Fruit fly (Drosophila melanogaster) whole organism, adult: ENCODE results near the gene CG33557.

Experiments used
- CG11617 ChIP-seq: fragments of 200-800 bp; sonication (Bioruptor generic); optimal IDR thresholded peaks from 2 replicates; lab custom pipeline; 2017; ENCODE audit warnings: mild to moderate bottlenecking, missing biosample characterization, missing genetic modification reagents, missing genetic modification characterization
- CG1620 ChIP-seq: fragments of 200-800 bp; sonication (Bioruptor generic); optimal IDR thresholded peaks from 2 replicates; lab custom pipeline; 2016; ENCODE audit warnings: missing biosample characterization, missing genetic modification characterization
- CG33017 ChIP-seq: fragments of 200-800 bp; sonication (Bioruptor generic); optimal IDR thresholded peaks from 2 replicates; lab custom pipeline; 2018; ENCODE audit warnings: missing biosample characterization, mild to moderate bottlenecking, missing genetic modification characterization, moderate library complexity
- CG5204 ChIP-seq: fragments of 200-800 bp; sonication (Bioruptor generic); optimal IDR thresholded peaks from 2 replicates; lab custom pipeline; 2016; ENCODE audit warnings: missing biosample characterization, missing genetic modification characterization
- CG7045 ChIP-seq: fragments of 200-800 bp; sonication (Bioruptor generic); optimal IDR thresholded peaks from 2 replicates; lab custom pipeline; 2017; ENCODE audit warnings: missing biosample characterization, mild to moderate bottlenecking, missing genetic modification characterization
- CG7101 ChIP-seq: fragments of 200-800 bp; sonication (Bioruptor generic); optimal IDR thresholded peaks from 2 replicates; lab custom pipeline; 2018; ENCODE audit warnings: missing biosample characterization, mild to moderate bottlenecking, missing genetic modification characterization, moderate library complexity
- Clk ChIP-seq: fragments of 200-800 bp; sonication (Bioruptor generic); optimal IDR thresholded peaks from 2 replicates; lab custom pipeline; 2017; ENCODE audit warnings: missing biosample characterization, missing genetic modification characterization
- Crg-1 ChIP-seq: fragments of 200-800 bp; sonication (Bioruptor generic); optimal IDR thresholded peaks from 2 replicates; lab custom pipeline; 2016; ENCODE audit warnings: missing biosample characterization, missing genetic modification characterization
- Mnt ChIP-seq: fragments of 200-800 bp; sonication (Bioruptor generic); optimal IDR thresholded peaks from 2 replicates; lab custom pipeline; 2016; ENCODE audit warnings: missing biosample characterization, mild to moderate bottlenecking, missing genetic modification characterization
- bab1 ChIP-seq: fragments of 200-800 bp; sonication (Bioruptor generic); optimal IDR thresholded peaks from 3 replicates; lab custom pipeline; 2019; ENCODE audit warnings: missing biosample characterization, mild to moderate bottlenecking, missing genetic modification characterization, moderate library complexity
- cic ChIP-seq: fragments of 200-800 bp; sonication (Bioruptor generic); optimal IDR thresholded peaks from 2 replicates; lab custom pipeline; 2017; ENCODE audit warnings: missing biosample characterization, mild to moderate bottlenecking, missing genetic modification characterization, moderate library complexity
- cnc ChIP-seq, 2 experiments: fragments of >200 bp; optimal IDR thresholded peaks; 2 replicates each; lab custom pipeline; 2017
- kay ChIP-seq: fragments of 200-800 bp; sonication (Bioruptor generic); peaks from one replicate; lab custom pipeline; 2016; ENCODE audit warnings: missing biosample characterization, missing genetic modification characterization, borderline replicate concordance
- pad ChIP-seq: fragments of 200-800 bp; sonication (Bioruptor generic); optimal IDR thresholded peaks from 3 replicates; lab custom pipeline; 2017; ENCODE audit warnings: missing biosample characterization, missing genetic modification characterization, mild to moderate bottlenecking, moderate library complexity, missing genetic modification reagents
- tj ChIP-seq: fragments of 200-800 bp; sonication (Bioruptor generic); optimal IDR thresholded peaks from 3 replicates; lab custom pipeline; 2017; ENCODE audit warnings: missing biosample characterization, mild to moderate bottlenecking, missing genetic modification characterization, moderate library complexity
- toe ChIP-seq: fragments of 200-800 bp; sonication (Bioruptor generic); optimal IDR thresholded peaks from 2 replicates; lab custom pipeline; 2016; ENCODE audit warnings: missing biosample characterization, missing genetic modification characterization

Gene CG33557

dm6 chrX:10029730-10030129 is 20.7 kb downstream of the CG33557 start:
- no peak for TF ChIP-seq bab1 (GFP tag; lab: Kevin White, UChicago)
- TF ChIP-seq CG5204 (GFP tag; lab: Kevin White, UChicago) = no peak
- TF ChIP-seq tj (GFP tag; lab: Kevin White, UChicago) = no peak

- TF ChIP-seq cic (GFP tag; lab: Kevin White, UChicago) (no peak), tj (GFP tag; lab: Kevin White, UChicago) (peak; percentile 63), cnc (optimal IDR thresholded peaks at IDR 0.05; lab: Kevin White, UChicago) (no peak)
Observed at dm6 chrX:10039528-10039927, 30.5 kb downstream of the CG33557 start.

DNA sequence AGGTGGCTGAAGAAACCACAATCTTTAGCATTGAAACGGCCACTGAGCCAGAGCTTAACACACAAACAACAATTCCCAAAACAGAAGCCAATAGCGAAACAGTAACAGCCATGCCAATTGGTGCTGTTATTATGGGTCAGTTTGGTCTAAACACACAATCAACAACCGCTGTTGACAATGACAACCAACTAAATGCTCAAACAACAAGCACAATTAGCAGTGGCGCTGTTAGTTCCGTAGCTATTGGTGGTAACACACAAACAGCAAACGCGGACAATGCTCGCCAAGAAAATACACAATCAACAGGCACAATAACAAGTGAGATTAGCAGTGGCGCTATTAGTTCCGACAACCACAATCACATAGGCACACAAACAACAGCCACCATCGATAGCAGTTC is 34.9 kb downstream of the CG33557 start:
- TF ChIP-seq cic (GFP tag; lab: Kevin White, UChicago) (no peak), Crg-1 (GFP tag; lab: Kevin White, UChicago) (no peak), Mnt (GFP tag; lab: Kevin White, UChicago) (no peak), toe (no peak)

- TF ChIP-seq CG11617 (no peak), tj (GFP tag; lab: Kevin White, UChicago) (peak; percentile 98)
Observed at dm6 chrX:10045763-10046162, 36.8 kb downstream of the CG33557 start.

- TF ChIP-seq CG7045 (GFP tag; lab: Kevin White, UChicago) (no peak), pad (GFP tag; lab: Kevin White, UChicago) (no peak), CG1620 (GFP tag; lab: Kevin White, UChicago) (no peak), CG33017 (tag; lab: Kevin White, UChicago) (no peak), cnc (optimal IDR thresholded peaks at IDR 0.05; lab: Kevin White, UChicago) (no peak), tj (GFP tag; lab: Kevin White, UChicago) (no peak)
Observed at dm6 chrX:10046760-10047159, 37.8 kb downstream of the CG33557 start.

DNA sequence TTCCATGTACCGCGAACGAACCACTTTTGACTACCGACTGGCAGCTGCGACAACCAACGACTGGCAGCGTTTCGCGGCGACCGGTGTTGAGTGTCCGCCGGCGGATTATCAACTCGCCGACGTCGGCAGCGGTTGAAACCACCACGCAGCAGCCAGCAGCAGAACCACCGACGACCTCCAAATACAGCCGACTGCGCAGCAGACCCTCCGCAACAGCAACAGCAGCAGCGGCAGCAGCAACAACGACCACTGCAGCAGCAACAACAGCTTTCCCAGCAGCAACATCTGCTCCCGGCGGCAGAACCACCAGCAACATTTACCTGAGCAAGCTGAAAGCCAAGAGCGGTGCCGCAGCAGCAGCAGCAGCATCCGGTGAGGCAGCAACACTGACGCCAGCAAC is 39.0 kb downstream of the CG33557 start:
- TF ChIP-seq CG7045 (GFP tag; lab: Kevin White, UChicago) (no peak), CG5204 (GFP tag; lab: Kevin White, UChicago) (no peak), cic (GFP tag; lab: Kevin White, UChicago) (no peak), tj (GFP tag; lab: Kevin White, UChicago) (no peak), Clk (GFP tag; lab: Kevin White, UChicago) (no peak), bab1 (GFP tag; lab: Kevin White, UChicago) (no peak), pad (GFP tag; lab: Kevin White, UChicago) (no peak), CG33017 (tag; lab: Kevin White, UChicago) (no peak), CG11617 (no peak)

DNA sequence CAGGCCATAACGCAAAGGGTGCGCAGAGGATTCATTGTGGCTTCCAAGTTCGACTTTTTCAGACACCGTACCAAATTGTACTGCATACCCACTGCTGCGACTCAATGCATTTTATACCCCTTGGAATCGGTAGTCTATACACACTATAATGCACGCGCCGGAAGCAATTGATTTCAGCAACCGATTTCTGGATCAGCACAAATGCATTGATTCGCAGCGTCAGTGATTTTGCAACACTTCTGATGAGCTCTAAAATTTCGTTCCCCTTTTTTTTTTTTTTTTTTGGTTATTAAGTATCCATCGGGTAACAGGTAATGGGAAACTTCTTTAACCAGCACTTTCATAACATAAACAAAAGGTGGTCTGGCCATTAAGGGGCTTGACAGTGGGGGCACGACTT is 43.5 kb downstream of the CG33557 start, which contains the start of gene Yp2:
Gene Yp2, minus strand, starts transcription at position 88 of the 400 bp plus-strand sequence.
- TF ChIP-seq tj (GFP tag; lab: Kevin White, UChicago) (peak; percentile 98), bab1 (GFP tag; lab: Kevin White, UChicago) (no peak)

- peak; percentile 99 for TF ChIP-seq tj (GFP tag; lab: Kevin White, UChicago)
- TF ChIP-seq Clk (GFP tag; lab: Kevin White, UChicago) = no peak
Observed at dm6 chrX:10053547-10053946, 44.5 kb downstream of the CG33557 start, which contains the start of gene Yp1. TSS of gene Yp1 (plus strand) at chrX:10053811.

DNA sequence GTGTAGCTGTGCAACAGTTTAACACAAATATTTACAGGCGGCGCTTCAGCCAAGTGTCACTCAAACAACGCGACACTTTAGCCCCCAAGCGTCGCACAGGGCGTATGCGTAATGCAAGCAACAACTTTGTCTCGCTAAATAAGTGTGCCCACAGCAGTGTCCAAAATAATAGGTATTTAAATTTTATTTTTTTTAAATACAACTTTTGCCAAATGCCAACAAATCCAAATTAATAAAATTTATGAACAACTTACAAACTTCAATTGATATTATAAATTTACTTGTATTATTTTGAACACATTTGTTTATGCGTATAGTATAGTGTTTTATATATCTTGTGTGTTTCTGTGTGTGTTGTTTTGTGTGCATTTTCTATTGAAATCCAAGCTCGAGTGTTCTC is 49.0 kb downstream of the CG33557 start:
- TF ChIP-seq kay (GFP tag; lab: Kevin White, UChicago) (no peak), toe (no peak), pad (GFP tag; lab: Kevin White, UChicago) (no peak), CG11617 (no peak), CG7101 (tag; lab: Kevin White, UChicago) (peak; percentile 9)
